Worm (Caenorhabditis elegans) whole organism, L2 larva: ENCODE results near the gene ZK354.8.

Experiments
- alr-1 ChIP-seq: fragments of 150-350 bp; optimal IDR thresholded peaks from 2 replicates; lab custom pipeline; 2014; ENCODE audit warnings: missing biosample characterization, missing genetic modification characterization
- lin-11 ChIP-seq: fragments of 150-350 bp; sonication (generic microtip); optimal IDR thresholded peaks from 2 replicates; lab custom pipeline; 2014; ENCODE audit warnings: missing biosample characterization, missing genetic modification characterization, inconsistent platforms, mixed read lengths
- lin-39 ChIP-seq: fragments of 150-350 bp; optimal IDR thresholded peaks from 2 replicates; lab custom pipeline; 2014; ENCODE audit warnings: missing biosample characterization, missing genetic modification reagents, missing genetic modification characterization
- mbf-1 ChIP-seq: sonication (generic microtip); optimal IDR thresholded peaks from 2 replicates; lab custom pipeline; 2017; ENCODE audit warnings: missing biosample characterization, missing genetic modification characterization
- nhr-11 ChIP-seq: fragments of 150-350 bp; optimal IDR thresholded peaks from 2 replicates; lab custom pipeline; 2014; ENCODE audit warnings: missing biosample characterization, missing genetic modification characterization
- nhr-12 ChIP-seq: fragments of 150-350 bp; optimal IDR thresholded peaks from 2 replicates; lab custom pipeline; 2014; ENCODE audit warnings: missing biosample characterization, missing genetic modification characterization
- ztf-4 ChIP-seq: fragments of 150-350 bp; optimal IDR thresholded peaks from 2 replicates; lab custom pipeline; 2014; ENCODE audit warnings: missing biosample characterization, missing genetic modification characterization

DNA sequence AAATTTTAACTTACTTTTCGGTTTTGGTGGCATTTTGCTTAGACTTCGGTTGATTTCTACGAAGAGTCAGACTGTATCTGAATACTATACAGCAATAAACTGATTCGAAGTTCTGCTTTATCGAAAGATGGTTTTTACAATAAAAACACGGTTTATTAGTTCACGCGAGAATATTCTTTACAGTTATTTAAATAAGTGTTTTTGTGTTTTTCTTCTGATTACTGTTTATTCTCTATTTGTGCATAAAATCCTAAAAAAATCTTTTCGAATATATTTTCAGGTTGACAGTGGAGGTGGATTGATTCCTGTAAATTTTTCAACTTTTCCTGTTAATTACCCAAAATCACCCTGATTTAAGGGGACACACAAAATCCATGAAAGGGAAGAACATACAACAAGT lies at the start of gene ZK354.8:
- no peak for TF ChIP-seq lin-39 (tag; lab: Kevin White, UChicago)
- TF ChIP-seq lin-11 = no peak
- TF ChIP-seq mbf-1 (tag; lab: Kevin White, UChicago) = no peak
- TF ChIP-seq nhr-12 (tag; lab: Kevin White, UChicago) = no peak
- no peak for TF ChIP-seq nhr-11
- TF ChIP-seq alr-1 (tag; lab: Kevin White, UChicago) = no peak
- TF ChIP-seq ztf-4 (tag; lab: Kevin White, UChicago) = no peak
